Worm (Caenorhabditis elegans) whole organism, midembryonic: ENCODE data around the gene dpy-4.

ENCODE experiments used
- flt-1 ChIP-seq: fragments of 200-800 bp; sonication (Bioruptor generic); IDR thresholded peaks from 2 replicates; pipeline ENCODE4 v1.3.6; 2022; ENCODE audit warnings: missing genetic modification characterization, missing compliant biosample characterization
- klf-2 ChIP-seq: fragments of 200-800 bp; sonication (Bioruptor generic); conservative IDR thresholded peaks from 2 replicates; pipeline ENCODE4 v1.3.6; 2022; ENCODE audit warnings: missing genetic modification reagents, missing genetic modification characterization, missing compliant biosample characterization
- med-1 ChIP-seq: sonication (generic microtip); optimal IDR thresholded peaks from 2 replicates; lab custom pipeline; 2017; ENCODE audit warnings: missing genetic modification characterization, mild to moderate bottlenecking, missing compliant biosample characterization, antibody characterized with exemption, missing genetic modification reagents; ENCODE audit not compliant: insufficient read depth
- ref-1 ChIP-seq: fragments of 200-800 bp; sonication (Bioruptor generic); conservative IDR thresholded peaks from 2 replicates; pipeline ENCODE4 v1.3.6; 2022; ENCODE audit warnings: missing genetic modification reagents, missing genetic modification characterization, missing compliant biosample characterization
- tab-1 ChIP-seq: fragments of 200-800 bp; sonication (Bioruptor generic); IDR thresholded peaks from 2 replicates; pipeline ENCODE4 v1.3.6; 2022; ENCODE audit warnings: missing genetic modification characterization, missing compliant biosample characterization

- TF ChIP-seq tab-1 (no peak), klf-2 (GFP tag; lab: Robert Waterston, UW) (no peak), flt-1 (GFP tag; lab: Robert Waterston, UW) (no peak), ref-1 (GFP tag; lab: Robert Waterston, UW) (no peak), med-1 (GFP tag; lab: Kevin White, UChicago) (no peak)
These were observed 725 bp downstream of the dpy-4 start for ce11 chrIV:14985859-14986258.
